Worm (Caenorhabditis elegans): Measurements from ENCODE around the gene mans-3.

mans-3 gene

DNA sequence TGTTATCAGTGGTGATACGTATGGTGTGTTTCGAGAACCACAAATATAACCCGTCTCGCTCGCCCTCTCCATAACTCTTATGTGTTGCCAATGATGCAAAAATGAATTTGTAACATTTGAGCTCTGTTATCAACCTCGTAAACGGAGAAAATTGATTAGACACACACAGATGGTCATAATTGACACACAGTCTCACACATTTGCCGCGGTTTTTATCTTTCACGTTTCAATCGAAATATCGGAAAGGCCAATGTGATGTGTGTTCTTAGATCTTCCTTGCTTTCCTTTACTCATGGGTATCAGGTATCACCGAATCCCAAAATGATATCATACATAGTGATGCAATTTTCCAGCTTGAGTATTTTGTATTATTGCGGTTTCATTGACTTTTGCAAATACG lies 48.4 kb downstream of the mans-3 start (continued):
- TF ChIP-seq spr-3 (GFP tag; optimal IDR thresholded peaks at IDR 0.05) = no peak
- TF ChIP-seq lir-3 (tag; optimal IDR thresholded peaks at IDR 0.05) = no peak
- no peak for TF ChIP-seq duxl-1 (tag; optimal IDR thresholded peaks at IDR 0.05; ENCODE audit: poor library complexity)
- no peak for TF ChIP-seq skn-1 (tag; optimal IDR thresholded peaks at IDR 0.05)
- no peak for TF ChIP-seq dmd-9 (GFP tag; IDR thresholded peaks at IDR 0.05)
- TF ChIP-seq mxl-2 (GFP tag; conservative IDR thresholded peaks at IDR 0.05) = no peak
- TF ChIP-seq cey-2 (tag; optimal IDR thresholded peaks at IDR 0.05; ENCODE audit: borderline replicate concordance, insufficient read depth) = no peak
- TF ChIP-seq zag-1 (tag; optimal IDR thresholded peaks at IDR 0.05) = no peak
- peak; percentile 88 for TF ChIP-seq nhr-77 (tag; optimal IDR thresholded peaks at IDR 0.05)
- peak; percentile 2 for TF ChIP-seq nhr-6 (tag; optimal IDR thresholded peaks at IDR 0.05)
- TF ChIP-seq jun-1 (tag; optimal IDR thresholded peaks at IDR 0.05) = no peak
- TF ChIP-seq egl-27 (tag; optimal IDR thresholded peaks at IDR 0.05) = no peak
- TF ChIP-seq madf-9 (GFP tag; conservative IDR thresholded peaks at IDR 0.05) = no peak
- TF ChIP-seq ztf-7 (tag; optimal IDR thresholded peaks at IDR 0.05) = peak; percentile 46
- TF ChIP-seq vab-7 (GFP tag; IDR thresholded peaks at IDR 0.05) = no peak
- TF ChIP-seq ZK337.2 (GFP tag; IDR thresholded peaks at IDR 0.05) = no peak
- peak; percentile 77 for TF ChIP-seq mxl-3 (GFP tag; optimal IDR thresholded peaks at IDR 0.05)
- TF ChIP-seq lim-7 (GFP tag; IDR thresholded peaks at IDR 0.05) = no peak
- no peak for TF ChIP-seq unc-39 (tag; optimal IDR thresholded peaks at IDR 0.05)
- no peak for TF ChIP-seq dmd-8 (GFP tag; IDR thresholded peaks at IDR 0.05)
- TF ChIP-seq mdl-1 (tag; optimal IDR thresholded peaks at IDR 0.05) = peak in 1 of 2 experiments; percentile 41
- TF ChIP-seq pqm-1 (tag; optimal IDR thresholded peaks at IDR 0.05) = peak; percentile 96
- TF ChIP-seq hif-1 (tag; optimal IDR thresholded peaks at IDR 0.05) = peak in 1 of 2 experiments; percentile 61
- no peak for TF ChIP-seq lin-29 (GFP tag; IDR thresholded peaks at IDR 0.05)
- no peak for TF ChIP-seq lin-38 (GFP tag; IDR thresholded peaks at IDR 0.05)
- 0 out of 2 replicates have a peak, but pooled peaks have one; percentile 14 for TF ChIP-seq T26A8.4 (GFP tag; IDR thresholded peaks at IDR 0.05)
- no peak for TF ChIP-seq egl-43 (GFP tag; IDR thresholded peaks at IDR 0.05)
- TF ChIP-seq set-16 (GFP tag; IDR thresholded peaks at IDR 0.05) = no peak
- no peak for TF ChIP-seq Y105C5A.15 (GFP tag; IDR thresholded peaks at IDR 0.05)
- TF ChIP-seq daf-19 (GFP tag; conservative IDR thresholded peaks at IDR 0.05) = no peak
- TF ChIP-seq F10B5.3 (tag; optimal IDR thresholded peaks at IDR 0.05) = no peak
- TF ChIP-seq lin-1 (GFP tag; IDR thresholded peaks at IDR 0.05) = no peak; the same call in 1 of the 2 replicates
- TF ChIP-seq zip-11 (GFP tag; IDR thresholded peaks at IDR 0.05) = no peak
- TF ChIP-seq sdz-12 (GFP tag; optimal IDR thresholded peaks at IDR 0.05) = no peak
- TF ChIP-seq arid-1 (GFP tag; conservative IDR thresholded peaks at IDR 0.05) = no peak
- TF ChIP-seq F37D6.2 (tag; optimal IDR thresholded peaks at IDR 0.05) = no peak
- TF ChIP-seq dve-1 (tag; optimal IDR thresholded peaks at IDR 0.05; ENCODE audit: insufficient read depth) = peak; percentile 88
- TF ChIP-seq zip-2 (tag; optimal IDR thresholded peaks at IDR 0.05) = no peak
- TF ChIP-seq hlh-30 (tag; optimal IDR thresholded peaks at IDR 0.05; ENCODE audit: insufficient read depth) = peak; percentile 70
- TF ChIP-seq fkh-10 (GFP tag; optimal IDR thresholded peaks at IDR 0.05) = no peak
- no peak for TF ChIP-seq hmg-1.1 (GFP tag; IDR thresholded peaks at IDR 0.05)
- TF ChIP-seq rbr-2 (tag; optimal IDR thresholded peaks at IDR 0.05) = no peak
- TF ChIP-seq Y48G9A.11 (GFP tag; IDR thresholded peaks at IDR 0.05) = no peak
- no peak for TF ChIP-seq Y75B8A.6 (GFP tag; IDR thresholded peaks at IDR 0.05)
- TF ChIP-seq mdt-29 (GFP tag; IDR thresholded peaks at IDR 0.05) = no peak
- TF ChIP-seq lin-13 (GFP tag; optimal IDR thresholded peaks at IDR 0.05) = peak; percentile 55
- TF ChIP-seq mes-2 (tag; optimal IDR thresholded peaks at IDR 0.05; ENCODE audit: poor library complexity, severe bottlenecking) = peak; percentile 31
- no peak for TF ChIP-seq gei-8 (GFP tag; optimal IDR thresholded peaks at IDR 0.05)
- TF ChIP-seq snpc-4 (tag; optimal IDR thresholded peaks at IDR 0.05) = no peak
- TF ChIP-seq nhr-28 (tag; optimal IDR thresholded peaks at IDR 0.05) = peak; percentile 97
- TF ChIP-seq spr-1 (tag; optimal IDR thresholded peaks at IDR 0.05) = no peak

Measured in whole organism, L4 larva.